Fruit fly (Drosophila melanogaster) Kc167 (cell line): ENCODE measurements around the gene CG4793.

ENCODE experiments used
- Myc ChIP-seq: fragments of >200 bp; optimal IDR thresholded peaks from 2 replicates; lab custom pipeline; 2017; ENCODE audit warnings: missing external identifiers
- Sin3A ChIP-seq: fragments of >200 bp; optimal IDR thresholded peaks from 2 replicates; lab custom pipeline; 2018; ENCODE audit warnings: missing external identifiers
- h ChIP-seq: fragments of >200 bp; optimal IDR thresholded peaks from 3 replicates; lab custom pipeline; 2018; ENCODE audit warnings: missing external identifiers
- insv ChIP-seq: fragments of >200 bp; optimal IDR thresholded peaks from 3 replicates; lab custom pipeline; 2018; ENCODE audit warnings: missing external identifiers
- psq ChIP-seq: fragments of >200 bp; optimal IDR thresholded peaks from 2 replicates; lab custom pipeline; 2017; ENCODE audit warnings: missing external identifiers
- ttk ChIP-seq: sonication (Bioruptor generic); optimal IDR thresholded peaks from 2 replicates; lab custom pipeline; 2017; ENCODE audit warnings: missing external identifiers

Gene CG4793

dm6 chr2L:15957558-15957957, 34.4 kb downstream of the CG4793 start, which contains the start of gene CG18063:
TSS of gene CG18063 (plus strand) at chr2L:15957858.
- TF ChIP-seq Myc (lab: Kevin White, UChicago), result no peak
- no peak for TF ChIP-seq Sin3A (lab: Kevin White, UChicago)
- no peak for TF ChIP-seq psq (lab: Kevin White, UChicago)
- no peak for TF ChIP-seq insv
- TF ChIP-seq ttk (lab: Kevin White, UChicago), result no peak
- TF ChIP-seq h (lab: Kevin White, UChicago), result no peak

dm6 chr2L:15962335-15962734, 39.1 kb downstream of the CG4793 start, which contains the start of gene beat-Ib:
TSS of gene beat-Ib (minus strand) at chr2L:15962435.
- TF ChIP-seq Myc (lab: Kevin White, UChicago) (no peak), insv (no peak), ttk (lab: Kevin White, UChicago) (no peak), psq (lab: Kevin White, UChicago) (no peak)
